Fruit fly (Drosophila melanogaster): Measurements from ENCODE around the gene CG32176.
A peak's percentile ranks its signal among the peaks of the same experiment; 100 is the strongest.

CG32176 gene

dm6 chr3L:17404646-17405045 is 29.0 kb upstream of the CG32176 start:
- TF ChIP-seq tai (GFP tag; optimal IDR thresholded peaks at IDR 0.05), result no peak
- TF ChIP-seq N (GFP tag; optimal IDR thresholded peaks at IDR 0.05), result no peak
- TF ChIP-seq sv (GFP tag; optimal IDR thresholded peaks at IDR 0.05), result peak; percentile 11
- no peak for TF ChIP-seq lola (GFP tag; optimal IDR thresholded peaks at IDR 0.05)
- TF ChIP-seq Sp1 (GFP tag; optimal IDR thresholded peaks at IDR 0.05), result no peak

dm6 chr3L:17407073-17407472 is 26.6 kb upstream of the CG32176 start:
- TF ChIP-seq Dif (GFP tag; optimal IDR thresholded peaks at IDR 0.05; ENCODE audit: partially characterized antibody) (no peak), brk (GFP tag; optimal IDR thresholded peaks at IDR 0.05) (no peak), dmrt93B (GFP tag; optimal IDR thresholded peaks at IDR 0.05) (no peak), GATAd (GFP tag; optimal IDR thresholded peaks at IDR 0.05) (no peak), Myc (optimal IDR thresholded peaks at IDR 0.05) (peak; percentile 24)

- TF ChIP-seq lola (GFP tag; optimal IDR thresholded peaks at IDR 0.05), result no peak
- TF ChIP-seq usp (GFP tag; optimal IDR thresholded peaks at IDR 0.05), result no peak
- no peak for TF ChIP-seq sage (GFP tag; optimal IDR thresholded peaks at IDR 0.05)
- TF ChIP-seq dsf (GFP tag; optimal IDR thresholded peaks at IDR 0.05; ENCODE audit: borderline replicate concordance), result no peak
- no peak for TF ChIP-seq GATAd (GFP tag; optimal IDR thresholded peaks at IDR 0.05)
- TF ChIP-seq tai (GFP tag; optimal IDR thresholded peaks at IDR 0.05), result no peak
- TF ChIP-seq Mio (GFP tag; optimal IDR thresholded peaks at IDR 0.05), result no peak
- TF ChIP-seq h (GFP tag; optimal IDR thresholded peaks at IDR 0.05), result no peak
Observed at dm6 chr3L:17407480-17408093, 26.1 kb upstream of the CG32176 start.

dm6 chr3L:17411273-17411672 is 22.4 kb upstream of the CG32176 start:
- TF ChIP-seq br (GFP tag; optimal IDR thresholded peaks at IDR 0.05) (no peak), dmrt93B (GFP tag; optimal IDR thresholded peaks at IDR 0.05) (no peak), psq (GFP tag; optimal IDR thresholded peaks at IDR 0.05) (no peak), rgr (GFP tag; optimal IDR thresholded peaks at IDR 0.05) (no peak), Hr78 (GFP tag; optimal IDR thresholded peaks at IDR 0.05) (no peak)

- no peak for TF ChIP-seq pan (optimal IDR thresholded peaks at IDR 0.05)
- TF ChIP-seq Dif (GFP tag; optimal IDR thresholded peaks at IDR 0.05; ENCODE audit: partially characterized antibody), result no peak
- no peak for TF ChIP-seq Hr83 (GFP tag; optimal IDR thresholded peaks at IDR 0.05; ENCODE audit: poor library complexity, severe bottlenecking)
- no peak for TF ChIP-seq N (GFP tag; optimal IDR thresholded peaks at IDR 0.05)
- no peak for TF ChIP-seq woc (GFP tag; optimal IDR thresholded peaks at IDR 0.05)
- no peak for TF ChIP-seq dsf (GFP tag; optimal IDR thresholded peaks at IDR 0.05; ENCODE audit: borderline replicate concordance)
- no peak for TF ChIP-seq CG9705 (GFP tag; optimal IDR thresholded peaks at IDR 0.05)
- TF ChIP-seq Rel (GFP tag; optimal IDR thresholded peaks at IDR 0.05), result no peak
- TF ChIP-seq Rel (tag; optimal IDR thresholded peaks at IDR 0.05), result no peak
- TF ChIP-seq sv (GFP tag; optimal IDR thresholded peaks at IDR 0.05), result no peak
- no peak for TF ChIP-seq sage (GFP tag; optimal IDR thresholded peaks at IDR 0.05)
- no peak for TF ChIP-seq Hnf4 (GFP tag; optimal IDR thresholded peaks at IDR 0.05)
- no peak for TF ChIP-seq Dfd (GFP tag; optimal IDR thresholded peaks at IDR 0.05)
- no peak for TF ChIP-seq usp (GFP tag; optimal IDR thresholded peaks at IDR 0.05)
Observed at dm6 chr3L:17412146-17412545, 21.5 kb upstream of the CG32176 start.

dm6 chr3L:17415967-17416749 is 17.5 kb upstream of the CG32176 start:
- TF ChIP-seq fru (GFP tag; optimal IDR thresholded peaks at IDR 0.05) (peak; percentile 57), ey (GFP tag; optimal IDR thresholded peaks at IDR 0.05) (peak; percentile 18), foxo (GFP tag; optimal IDR thresholded peaks at IDR 0.05) (peak in 1 of 2 experiments; percentile 40), h (GFP tag; optimal IDR thresholded peaks at IDR 0.05) (peak; percentile 24), sv (GFP tag; optimal IDR thresholded peaks at IDR 0.05) (peak; percentile 49), OdsH (GFP tag; optimal IDR thresholded peaks at IDR 0.05) (peak; percentile 23), rgr (GFP tag; optimal IDR thresholded peaks at IDR 0.05) (peak; percentile 31), psq (GFP tag; optimal IDR thresholded peaks at IDR 0.05) (peak; percentile 40), dl (GFP tag; optimal IDR thresholded peaks at IDR 0.05; ENCODE audit: insufficient read depth in 1 of 2, partially characterized antibody in 2 of 2) (no peak), Sp1 (GFP tag; optimal IDR thresholded peaks at IDR 0.05) (no peak), br (GFP tag; optimal IDR thresholded peaks at IDR 0.05) (peak; percentile 39), Vsx2 (GFP tag; optimal IDR thresholded peaks at IDR 0.05; ENCODE audit: partially characterized antibody) (no peak), GATAd (GFP tag; optimal IDR thresholded peaks at IDR 0.05) (no peak)

Data from whole organism, wandering third instar larva.